Worm (Caenorhabditis elegans): ENCODE results near the gene C26E1.1.

DNA sequence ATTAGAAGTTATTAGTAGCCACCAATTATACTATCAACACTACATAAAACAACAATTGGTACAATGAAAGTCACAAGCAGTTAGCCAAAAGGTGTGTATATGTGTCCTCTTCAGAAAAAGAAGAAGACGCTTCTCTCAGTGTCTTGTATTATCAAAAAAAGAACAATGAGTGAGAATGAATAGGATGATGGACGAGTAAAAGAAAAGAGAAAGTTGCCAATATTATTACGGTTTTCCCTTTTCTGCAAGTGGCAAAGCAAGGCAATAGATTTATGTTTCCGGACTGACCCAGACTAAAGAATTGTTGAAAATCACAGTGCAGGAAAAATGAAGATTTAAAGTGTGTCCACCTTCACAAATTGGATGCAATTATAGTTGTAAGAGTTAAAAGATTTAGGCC, 16.9 kb upstream of the C26E1.1 start:
- TF ChIP-seq fos-1 (tag; optimal IDR thresholded peaks at IDR 0.05) (no peak), nhr-12 (tag; optimal IDR thresholded peaks at IDR 0.05) (no peak), nhr-6 (tag; optimal IDR thresholded peaks at IDR 0.05) (no peak), skn-1 (tag; optimal IDR thresholded peaks at IDR 0.05) (no peak), mdl-1 (tag; optimal IDR thresholded peaks at IDR 0.05) (no peak), sem-4 (tag; optimal IDR thresholded peaks at IDR 0.05) (no peak), zag-1 (tag; optimal IDR thresholded peaks at IDR 0.05) (no peak), ztf-11 (tag; optimal IDR thresholded peaks at IDR 0.05) (no peak)

Measured in whole organism, L2 larva.